Fruit fly (Drosophila melanogaster): ENCODE measurements around the gene sals.

The sals gene

DNA sequence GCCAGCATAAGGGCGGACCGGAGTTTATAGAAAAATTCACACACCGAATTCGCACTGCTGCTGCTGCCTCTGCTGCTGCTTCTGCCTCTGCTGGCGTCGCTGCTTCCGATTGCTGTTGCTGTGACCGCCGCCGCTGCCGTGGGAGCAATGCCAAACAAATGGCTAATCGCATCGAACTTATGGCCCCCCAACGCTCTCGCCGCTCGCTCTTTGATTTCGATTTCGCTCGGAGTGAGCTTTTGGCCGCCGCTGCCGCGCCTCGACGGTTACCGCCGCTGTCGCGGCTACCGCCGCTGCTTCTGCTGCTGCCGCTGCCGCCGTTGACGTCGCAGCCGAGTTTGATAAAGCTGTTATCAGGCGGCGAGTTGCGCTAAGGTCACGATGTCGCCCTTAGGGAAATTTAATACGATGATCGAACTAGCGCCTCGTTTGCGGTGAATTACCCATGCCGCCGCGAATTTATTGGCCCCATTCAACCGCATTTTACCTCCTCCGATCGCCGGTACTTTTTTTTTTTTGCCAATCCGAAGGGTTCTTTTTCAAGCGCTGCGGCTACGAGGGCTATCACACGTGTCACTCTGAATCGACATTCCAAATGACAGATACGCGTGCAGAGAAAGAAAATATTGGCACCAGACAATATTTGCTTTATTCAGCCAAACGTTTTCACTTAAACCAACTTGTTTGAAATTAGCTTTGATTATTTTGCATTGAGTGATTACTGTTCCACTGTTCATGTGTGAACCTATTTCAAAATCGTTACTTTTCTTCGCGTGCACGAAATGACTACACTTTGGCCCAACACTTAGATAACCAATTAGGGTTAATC lies 6.6 kb upstream of the sals start (continued):
- TF ChIP-seq svp (GFP tag) (peak; percentile 96), Smox (GFP tag; optimal IDR thresholded peaks at IDR 0.05) (no peak), dsx (GFP tag; optimal IDR thresholded peaks at IDR 0.05; ENCODE audit: poor library complexity, severe bottlenecking) (no peak)

dm6 chr3R:11457286-11457685 lies 5.7 kb upstream of the sals start:
- 0 out of 3 replicates have a peak, but pooled peaks have one; percentile 14 for TF ChIP-seq CG6163 (GFP tag; IDR thresholded peaks at IDR 0.05)
- no peak for TF ChIP-seq fkh (GFP tag; optimal IDR thresholded peaks at IDR 0.05)
- TF ChIP-seq svp (GFP tag): peak; percentile 94
- TF ChIP-seq CG34406 (GFP tag; optimal IDR thresholded peaks at IDR 0.05): no peak
- no peak for TF ChIP-seq ss (GFP tag; optimal IDR thresholded peaks at IDR 0.05)

DNA sequence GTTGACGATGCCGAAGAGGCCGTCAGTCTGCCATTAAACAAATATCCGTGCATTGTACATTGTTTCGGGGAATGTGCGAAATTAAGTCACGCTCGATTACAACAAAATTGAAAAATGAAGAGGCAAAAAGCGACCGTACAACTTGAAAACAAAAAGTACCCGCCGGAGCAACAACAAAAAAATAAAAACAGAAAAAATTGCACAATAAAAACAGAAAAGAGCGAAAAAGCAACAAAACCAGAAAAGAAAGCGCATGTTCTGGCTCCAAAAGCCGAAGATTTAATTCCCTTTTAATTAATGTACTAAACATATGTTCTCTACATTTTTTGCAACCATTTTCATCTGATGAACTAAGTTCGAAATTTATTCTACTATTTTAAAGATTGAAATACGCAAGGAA lies 4.9 kb upstream of the sals start:
- TF ChIP-seq OdsH (GFP tag; optimal IDR thresholded peaks at IDR 0.05) (no peak), Eip78C (GFP tag) (peak; percentile 74), CG10669 (GFP tag; optimal IDR thresholded peaks at IDR 0.05) (peak; percentile 27), Met (GFP tag; optimal IDR thresholded peaks at IDR 0.05) (peak; percentile 35), CG4318 (GFP tag; optimal IDR thresholded peaks at IDR 0.05) (no peak), achi (GFP tag; optimal IDR thresholded peaks at IDR 0.05) (no peak), Sox102F (GFP tag; optimal IDR thresholded peaks at IDR 0.05) (no peak), CG6854 (GFP tag; optimal IDR thresholded peaks at IDR 0.05) (peak; percentile 46), CG31627 (GFP tag; optimal IDR thresholded peaks at IDR 0.05) (no peak), dac (GFP tag; optimal IDR thresholded peaks at IDR 0.05) (no peak), fkh (GFP tag; optimal IDR thresholded peaks at IDR 0.05) (no peak), Sox14 (GFP tag; optimal IDR thresholded peaks at IDR 0.05) (no peak), Hr39 (GFP tag; optimal IDR thresholded peaks at IDR 0.05) (no peak), CG11294 (GFP tag; IDR thresholded peaks at IDR 0.05) (no peak), CG9139 (GFP tag; optimal IDR thresholded peaks at IDR 0.05) (peak; percentile 29), CG8319 (GFP tag; optimal IDR thresholded peaks at IDR 0.05) (peak; percentile 23), CG32006 (GFP tag; optimal IDR thresholded peaks at IDR 0.05) (peak; percentile 17), svp (GFP tag) (peak; percentile 74), esn (GFP tag; optimal IDR thresholded peaks at IDR 0.05) (peak; percentile 43), CG6163 (GFP tag; IDR thresholded peaks at IDR 0.05) (peak; percentile 75), ss (GFP tag; optimal IDR thresholded peaks at IDR 0.05) (peak; percentile 5 to 46), pdm3 (GFP tag; optimal IDR thresholded peaks at IDR 0.05) (peak; percentile 12), topi (GFP tag; optimal IDR thresholded peaks at IDR 0.05) (no peak), Gug (GFP tag; IDR thresholded peaks at IDR 0.05) (no peak), dsx (GFP tag; optimal IDR thresholded peaks at IDR 0.05; ENCODE audit: poor library complexity, severe bottlenecking) (peak; percentile 33), Hr4 (GFP tag; optimal IDR thresholded peaks at IDR 0.05) (no peak), CG11902 (GFP tag; optimal IDR thresholded peaks at IDR 0.05) (no peak), lz (GFP tag; optimal IDR thresholded peaks at IDR 0.05) (no peak), Ets21C (GFP tag; optimal IDR thresholded peaks at IDR 0.05) (no peak), fd59A (GFP tag; optimal IDR thresholded peaks at IDR 0.05) (no peak), Eip93F (GFP tag; optimal IDR thresholded peaks at IDR 0.05) (no peak), Eip75B (GFP tag; optimal IDR thresholded peaks at IDR 0.05) (no peak), CG7368 (GFP tag; optimal IDR thresholded peaks at IDR 0.05) (no peak), Blimp-1 (GFP tag; optimal IDR thresholded peaks at IDR 0.05) (peak; percentile 17), CG6276 (GFP tag; optimal IDR thresholded peaks at IDR 0.05) (no peak), Lpt (GFP tag; optimal IDR thresholded peaks at IDR 0.05) (no peak), salr (GFP tag; optimal IDR thresholded peaks at IDR 0.05) (no peak), Smox (GFP tag; optimal IDR thresholded peaks at IDR 0.05) (peak; percentile 11), CG6792 (GFP tag; optimal IDR thresholded peaks at IDR 0.05) (peak; percentile 21), fd85E (GFP tag; optimal IDR thresholded peaks at IDR 0.05) (no peak), vri (GFP tag; optimal IDR thresholded peaks at IDR 0.05) (peak; percentile 63), net (GFP tag; optimal IDR thresholded peaks at IDR 0.05) (peak; percentile 11), Hr38 (GFP tag; optimal IDR thresholded peaks at IDR 0.05) (no peak), CG15336 (GFP tag; IDR thresholded peaks at IDR 0.05) (no peak), CG6808 (GFP tag; optimal IDR thresholded peaks at IDR 0.05) (peak; percentile 36)

Measured in whole organism, prepupa.